Worm (Caenorhabditis elegans) whole organism, L2 larva: ENCODE measurements around the gene mtch-1.

ENCODE experiments used
- C34F6.9 ChIP-seq: fragments of 150-350 bp; optimal IDR thresholded peaks from 2 replicates; lab custom pipeline; 2014; ENCODE audit warnings: missing biosample characterization, missing genetic modification characterization
- F13H6.1 ChIP-seq: sonication (generic microtip); optimal IDR thresholded peaks from 2 replicates; lab custom pipeline; 2016; ENCODE audit warnings: missing genetic modification characterization, missing compliant biosample characterization
- R02D3.7 ChIP-seq: fragments of 150-350 bp; optimal IDR thresholded peaks from 2 replicates; lab custom pipeline; 2014; ENCODE audit warnings: missing biosample characterization, missing genetic modification characterization
- Y55F3AM.14 ChIP-seq: fragments of 200-800 bp; sonication (Bioruptor generic); optimal IDR thresholded peaks from 2 replicates; lab custom pipeline; 2018; ENCODE audit warnings: mild to moderate bottlenecking, missing genetic modification characterization, missing compliant biosample characterization
- ZK546.5 ChIP-seq: sonication (generic microtip); optimal IDR thresholded peaks from 2 replicates; lab custom pipeline; 2017; ENCODE audit warnings: missing biosample characterization, missing genetic modification characterization
- aly-2 ChIP-seq: fragments of 150-350 bp; optimal IDR thresholded peaks from 2 replicates; lab custom pipeline; 2014; ENCODE audit warnings: missing biosample characterization, missing genetic modification characterization
- ama-1 ChIP-seq: fragments of 150-350 bp; optimal IDR thresholded peaks from 2 replicates; lab custom pipeline; 2018; ENCODE audit warnings: inconsistent platforms
- blmp-1 ChIP-seq: sonication (generic microtip); optimal IDR thresholded peaks from 2 replicates; lab custom pipeline; 2017; ENCODE audit warnings: missing genetic modification characterization, mild to moderate bottlenecking, missing compliant biosample characterization, antibody characterized with exemption, moderate library complexity; ENCODE audit not compliant: insufficient read depth
- ceh-16 ChIP-seq: fragments of 150-350 bp; optimal IDR thresholded peaks from 2 replicates; lab custom pipeline; 2014; ENCODE audit warnings: missing biosample characterization, missing genetic modification characterization
- crh-2 ChIP-seq: sonication (generic microtip); optimal IDR thresholded peaks from 2 replicates; lab custom pipeline; 2017; ENCODE audit warnings: missing biosample characterization, missing genetic modification characterization
- egl-27 ChIP-seq: sonication (generic microtip); optimal IDR thresholded peaks from 3 replicates; lab custom pipeline; 2017; ENCODE audit warnings: missing biosample characterization, missing genetic modification reagents, missing genetic modification characterization
- elt-1 ChIP-seq: fragments of 150-350 bp; optimal IDR thresholded peaks from 2 replicates; lab custom pipeline; 2014; ENCODE audit warnings: missing biosample characterization, missing genetic modification characterization
- elt-3 ChIP-seq: sonication (generic microtip); optimal IDR thresholded peaks from 2 replicates; lab custom pipeline; 2017; ENCODE audit warnings: missing biosample characterization, missing genetic modification characterization
- fos-1 ChIP-seq: fragments of 150-350 bp; optimal IDR thresholded peaks from 2 replicates; lab custom pipeline; 2014; ENCODE audit warnings: missing biosample characterization, missing genetic modification characterization
- gmeb-1 ChIP-seq: fragments of 150-350 bp; optimal IDR thresholded peaks from 2 replicates; lab custom pipeline; 2014; ENCODE audit warnings: missing biosample characterization, missing genetic modification characterization
- lin-11 ChIP-seq: fragments of 150-350 bp; sonication (generic microtip); optimal IDR thresholded peaks from 2 replicates; lab custom pipeline; 2014; ENCODE audit warnings: missing biosample characterization, missing genetic modification characterization, inconsistent platforms, mixed read lengths
- lin-13 ChIP-seq: fragments of 150-350 bp; optimal IDR thresholded peaks from 2 replicates; lab custom pipeline; 2014; ENCODE audit warnings: missing biosample characterization, missing genetic modification reagents, missing genetic modification characterization
- lin-39 ChIP-seq: fragments of 150-350 bp; optimal IDR thresholded peaks from 2 replicates; lab custom pipeline; 2014; ENCODE audit warnings: missing biosample characterization, missing genetic modification reagents, missing genetic modification characterization
- lsy-2 ChIP-seq, 2 experiments: fragments of 150-350 bp in 1 of 2; sonication (generic microtip) in 1 of 2; optimal IDR thresholded peaks; 2 replicates each; lab custom pipeline; 2014 to 2017; ENCODE audit warnings: missing biosample characterization in 2 of 2, missing genetic modification characterization in 2 of 2
- mab-5 ChIP-seq: fragments of 150-350 bp; optimal IDR thresholded peaks from 2 replicates; lab custom pipeline; 2014; ENCODE audit warnings: missing biosample characterization, missing genetic modification characterization
- mdl-1 ChIP-seq, 2 experiments: fragments of 150-350 bp in 1 of 2; sonication (generic microtip) in 1 of 2; optimal IDR thresholded peaks; 2 replicates each; lab custom pipeline; 2017; ENCODE audit warnings: missing biosample characterization in 2 of 2, missing genetic modification characterization in 2 of 2
- nhr-10 ChIP-seq: sonication (generic microtip); optimal IDR thresholded peaks from 2 replicates; lab custom pipeline; 2017; ENCODE audit warnings: missing biosample characterization, missing genetic modification characterization
- nhr-11 ChIP-seq: fragments of 150-350 bp; optimal IDR thresholded peaks from 2 replicates; lab custom pipeline; 2014; ENCODE audit warnings: missing biosample characterization, missing genetic modification characterization
- nhr-12 ChIP-seq: fragments of 150-350 bp; optimal IDR thresholded peaks from 2 replicates; lab custom pipeline; 2014; ENCODE audit warnings: missing biosample characterization, missing genetic modification characterization
- nhr-129 ChIP-seq: fragments of 150-350 bp; optimal IDR thresholded peaks from 2 replicates; lab custom pipeline; 2014; ENCODE audit warnings: missing biosample characterization, missing genetic modification characterization
- nhr-21 ChIP-seq: fragments of 150-350 bp; optimal IDR thresholded peaks from 2 replicates; lab custom pipeline; 2014; ENCODE audit warnings: missing biosample characterization, missing genetic modification characterization
- nhr-23 ChIP-seq: fragments of 150-350 bp; optimal IDR thresholded peaks from 2 replicates; lab custom pipeline; 2014; ENCODE audit warnings: missing biosample characterization, missing genetic modification reagents, missing genetic modification characterization
- nhr-237 ChIP-seq: fragments of 150-350 bp; optimal IDR thresholded peaks from 2 replicates; lab custom pipeline; 2014; ENCODE audit warnings: missing biosample characterization, missing genetic modification characterization
- nhr-25 ChIP-seq: fragments of 150-350 bp; sonication (generic microtip); optimal IDR thresholded peaks from 3 replicates; lab custom pipeline; 2014; ENCODE audit warnings: missing biosample characterization, missing genetic modification characterization
- nhr-6 ChIP-seq: fragments of 150-350 bp; optimal IDR thresholded peaks from 2 replicates; lab custom pipeline; 2014; ENCODE audit warnings: missing biosample characterization, missing genetic modification characterization
- nhr-77 ChIP-seq: fragments of 150-350 bp; optimal IDR thresholded peaks from 2 replicates; lab custom pipeline; 2014; ENCODE audit warnings: missing biosample characterization, missing genetic modification characterization
- sem-4 ChIP-seq: fragments of 150-350 bp; optimal IDR thresholded peaks from 2 replicates; lab custom pipeline; 2014; ENCODE audit warnings: missing biosample characterization, missing genetic modification reagents, missing genetic modification characterization
- skn-1 ChIP-seq: sonication (generic microtip); optimal IDR thresholded peaks from 2 replicates; lab custom pipeline; 2017; ENCODE audit warnings: missing biosample characterization, missing genetic modification characterization
- sma-3 ChIP-seq: sonication (generic microtip); optimal IDR thresholded peaks from 2 replicates; lab custom pipeline; 2016; ENCODE audit warnings: missing genetic modification reagents, missing genetic modification characterization, missing compliant biosample characterization
- sma-9 ChIP-seq, 2 experiments: fragments of 150-350 bp in 1 of 2; sonication (generic microtip) in 1 of 2; optimal IDR thresholded peaks; 2 replicates each; lab custom pipeline; 2014 to 2016; ENCODE audit warnings: missing genetic modification characterization in 2 of 2, mild to moderate bottlenecking in 1 of 2, missing biosample characterization in 1 of 2, missing compliant biosample characterization in 1 of 2, missing genetic modification reagents in 1 of 2, moderate library complexity in 1 of 2
- snpc-4 ChIP-seq: fragments of 150-350 bp; optimal IDR thresholded peaks from 2 replicates; lab custom pipeline; 2014; ENCODE audit warnings: missing biosample characterization, missing genetic modification characterization
- unc-39 ChIP-seq: fragments of 150-350 bp; optimal IDR thresholded peaks from 2 replicates; lab custom pipeline; 2014; ENCODE audit warnings: missing biosample characterization, missing genetic modification characterization
- unc-55 ChIP-seq: fragments of 150-350 bp; sonication (generic microtip); optimal IDR thresholded peaks from 3 replicates; lab custom pipeline; 2014; ENCODE audit warnings: missing biosample characterization, missing genetic modification reagents, missing genetic modification characterization
- ztf-1 ChIP-seq: fragments of 200-800 bp; sonication (Bioruptor generic); conservative IDR thresholded peaks from 2 replicates; pipeline ENCODE4 v1.3.6; 2022; ENCODE audit warnings: missing genetic modification characterization, missing compliant biosample characterization
- ztf-11 ChIP-seq: sonication (generic microtip); optimal IDR thresholded peaks from 2 replicates; lab custom pipeline; 2017; ENCODE audit warnings: missing biosample characterization, missing genetic modification characterization
- ztf-4 ChIP-seq: fragments of 150-350 bp; optimal IDR thresholded peaks from 2 replicates; lab custom pipeline; 2014; ENCODE audit warnings: missing biosample characterization, missing genetic modification characterization

The mtch-1 gene

DNA sequence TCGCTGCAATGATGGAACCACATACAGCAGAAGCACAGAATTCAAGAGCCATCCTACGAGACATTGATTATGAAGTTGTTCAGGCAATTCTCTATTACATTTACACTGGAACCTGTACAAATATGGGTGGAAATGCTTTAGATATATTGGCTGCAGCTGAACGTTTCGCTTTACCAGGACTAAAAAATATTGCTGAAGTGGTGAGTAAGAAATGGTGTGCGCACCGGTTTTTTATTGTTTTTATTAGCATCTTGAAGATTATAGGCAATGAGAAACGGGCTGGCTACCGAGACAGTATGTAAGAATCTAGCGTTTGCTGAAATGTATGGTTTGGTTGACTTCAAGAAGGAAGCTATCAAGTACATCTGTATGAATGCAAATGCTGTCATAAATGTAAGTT is 22.1 kb upstream of the mtch-1 start:
- no peak for TF ChIP-seq ztf-11 (tag; lab: Kevin White, UChicago)
- no peak for TF ChIP-seq mab-5
- TF ChIP-seq, all 48 proteins: peak for 0

DNA sequence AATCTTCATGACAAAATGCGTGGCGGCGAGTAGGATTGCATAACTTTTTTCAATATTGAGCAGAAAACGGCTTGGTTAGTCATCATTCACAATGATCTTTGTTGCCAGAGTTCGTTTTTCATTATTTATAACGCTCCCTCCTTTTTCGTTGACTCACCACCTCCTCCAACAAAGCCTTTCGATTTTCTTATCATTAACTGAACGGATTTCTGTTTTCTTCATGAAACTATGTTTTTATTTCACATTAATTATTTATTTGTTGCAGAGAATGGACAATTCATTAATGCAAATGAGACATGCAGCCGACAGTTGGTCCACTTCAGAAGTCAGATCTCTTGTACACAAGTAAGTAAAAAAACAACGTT is 20.7 kb upstream of the mtch-1 start, which contains the start of gene bath-44:
bath-44 (plus strand) TSS at position 266 of the 365 bp plus-strand sequence.
- TF ChIP-seq sem-4: no peak
- no peak for TF ChIP-seq nhr-129 (tag; lab: Kevin White, UChicago)
- no peak for TF ChIP-seq snpc-4 (tag; lab: Kevin White, UChicago)
- TF ChIP-seq fos-1 (tag; lab: Kevin White, UChicago): no peak
- TF ChIP-seq ztf-4 (tag; lab: Kevin White, UChicago): no peak

DNA sequence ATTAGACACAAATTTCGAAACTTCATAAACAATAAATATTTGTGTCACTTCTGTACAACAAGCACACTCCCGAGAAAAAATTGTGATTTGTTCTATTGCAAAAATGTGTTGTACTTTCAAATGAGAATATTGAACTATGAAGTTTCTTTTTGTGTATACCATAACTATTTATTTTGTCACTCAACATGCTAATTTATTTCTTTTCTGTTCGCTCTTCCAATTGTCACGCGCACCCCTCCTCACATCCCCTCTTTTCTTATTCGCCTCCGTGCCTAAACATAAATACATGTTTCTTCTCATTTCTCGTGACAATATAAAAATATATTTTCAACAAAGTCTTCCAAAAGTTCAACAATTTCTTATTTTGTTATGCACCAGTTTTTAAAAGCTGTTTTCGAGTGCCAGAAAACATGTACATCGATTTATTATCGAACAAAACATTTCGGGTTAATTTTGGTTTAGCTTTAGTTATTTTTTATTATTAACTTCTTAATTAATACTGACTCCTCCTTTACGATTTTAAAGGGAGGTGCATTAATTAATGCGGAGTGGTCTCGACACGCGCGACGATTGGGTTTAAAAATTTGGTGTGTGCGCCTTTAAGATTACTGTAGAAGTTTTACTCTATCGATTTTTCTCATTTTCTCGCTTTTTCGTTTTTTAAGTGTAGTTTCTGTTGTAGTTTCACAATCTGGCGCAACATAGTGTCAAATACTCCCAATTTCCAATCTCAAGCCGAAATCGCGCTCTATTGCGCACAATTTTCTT is 20.1 kb upstream of the mtch-1 start:
- TF ChIP-seq nhr-12 (tag; lab: Kevin White, UChicago) (no peak), lsy-2 (tag; optimal IDR thresholded peaks at IDR 0.05; lab: Kevin White, UChicago) (peak in 1 of 2 experiments; percentile 27), egl-27 (tag; lab: Kevin White, UChicago) (no peak), ztf-1 (no peak), ztf-11 (tag; lab: Kevin White, UChicago) (no peak), nhr-25 (tag; lab: Kevin White, UChicago) (peak; percentile 15), mdl-1 (tag; optimal IDR thresholded peaks at IDR 0.05; lab: Kevin White, UChicago) (no peak), sem-4 (peak; percentile 17), nhr-21 (tag; lab: Kevin White, UChicago) (no peak), C34F6.9 (tag; lab: Kevin White, UChicago) (peak; percentile 27), gmeb-1 (tag; lab: Kevin White, UChicago) (no peak)

DNA sequence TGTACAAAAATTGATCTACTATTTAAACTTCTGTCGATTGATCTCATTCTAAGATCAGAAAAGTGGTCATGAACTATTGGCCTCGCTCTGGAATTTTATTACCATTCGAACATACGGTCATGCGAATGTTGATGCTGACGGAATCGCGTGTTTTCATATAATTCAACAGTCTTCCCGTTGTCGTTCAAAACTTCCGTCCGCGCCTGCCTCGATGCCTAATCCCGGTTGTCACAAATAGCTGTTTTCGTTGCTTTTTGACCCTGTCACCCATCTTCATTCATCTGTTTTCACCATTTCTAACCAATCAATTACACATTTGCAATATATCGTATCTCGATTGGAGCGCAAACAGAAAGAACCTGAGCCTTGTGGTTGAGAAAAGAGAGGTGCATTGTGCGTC is 19.4 kb upstream of the mtch-1 start:
- no peak for TF ChIP-seq elt-3 (tag; lab: Kevin White, UChicago)
- TF ChIP-seq nhr-25 (tag; lab: Kevin White, UChicago): peak; percentile 35
- no peak for TF ChIP-seq nhr-12 (tag; lab: Kevin White, UChicago)

DNA sequence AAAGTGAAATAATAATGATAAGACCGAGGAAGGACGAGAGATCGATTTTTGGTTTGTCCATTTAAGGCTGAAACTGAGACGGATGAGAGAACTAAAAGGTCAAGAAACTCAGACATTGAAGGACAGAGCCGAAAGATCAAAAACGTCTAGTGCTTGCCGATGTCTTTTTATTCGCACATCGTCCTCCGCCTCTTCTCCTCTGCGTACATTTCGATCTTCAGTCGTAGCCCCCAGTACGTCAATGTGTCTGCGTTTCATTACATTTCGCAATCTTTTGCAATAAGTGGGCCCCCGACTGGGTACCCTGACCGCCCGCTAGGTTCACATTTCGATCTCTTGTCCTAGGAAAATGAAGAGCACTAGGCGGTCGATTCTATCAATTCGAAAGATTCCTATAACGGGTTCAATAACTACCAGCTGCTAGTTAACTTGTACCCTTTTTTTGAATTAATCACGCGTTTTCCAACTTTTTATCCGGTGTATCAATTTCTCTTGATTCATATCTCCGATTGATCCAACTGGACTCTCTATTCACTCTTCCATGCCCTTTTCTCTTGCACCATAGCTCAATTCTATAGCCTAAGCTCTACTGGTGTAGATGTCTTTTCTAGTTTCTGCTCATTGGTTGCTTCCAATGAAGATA is 18.2 kb upstream of the mtch-1 start:
- TF ChIP-seq lin-39 (no peak), blmp-1 (peak; percentile 60), aly-2 (tag; lab: Kevin White, UChicago) (no peak), nhr-12 (tag; lab: Kevin White, UChicago) (no peak), sma-9 (GFP tag; optimal IDR thresholded peaks at IDR 0.05; lab: Kevin White, UChicago) (peak; percentile 89), sma-9 (tag; optimal IDR thresholded peaks at IDR 0.05; lab: Kevin White, UChicago) (no peak), Y55F3AM.14 (GFP tag; lab: Kevin White, UChicago) (no peak), nhr-25 (tag; lab: Kevin White, UChicago) (peak; percentile 76), elt-1 (tag; lab: Kevin White, UChicago) (no peak), ZK546.5 (tag; lab: Kevin White, UChicago) (no peak), sma-3 (GFP tag; lab: Kevin White, UChicago) (peak; percentile 42), lsy-2 (tag; optimal IDR thresholded peaks at IDR 0.05; lab: Kevin White, UChicago) (peak in 1 of 2 experiments; percentile 54), lin-13 (GFP tag; lab: Kevin White, UChicago) (no peak), nhr-6 (no peak), unc-55 (no peak), sem-4 (peak; percentile 34), ama-1 (lab: Kevin White, UChicago) (no peak), C34F6.9 (tag; lab: Kevin White, UChicago) (peak; percentile 56), egl-27 (tag; lab: Kevin White, UChicago) (no peak), nhr-237 (no peak), F13H6.1 (tag; lab: Kevin White, UChicago) (peak; percentile 54), nhr-21 (tag; lab: Kevin White, UChicago) (no peak), unc-39 (tag; lab: Kevin White, UChicago) (no peak), lin-11 (tag; lab: Kevin White, UChicago) (no peak), nhr-23 (tag; lab: Kevin White, UChicago) (no peak), nhr-11 (tag; lab: Kevin White, UChicago) (no peak), snpc-4 (tag; lab: Kevin White, UChicago) (no peak), crh-2 (tag; lab: Kevin White, UChicago) (peak; percentile 63), ceh-16 (tag; lab: Kevin White, UChicago) (no peak), R02D3.7 (no peak), elt-3 (tag; lab: Kevin White, UChicago) (no peak), mdl-1 (tag; optimal IDR thresholded peaks at IDR 0.05; lab: Kevin White, UChicago) (no peak), ztf-1 (no peak), gmeb-1 (tag; lab: Kevin White, UChicago) (peak; percentile 20), nhr-10 (tag; lab: Kevin White, UChicago) (no peak), nhr-77 (tag; lab: Kevin White, UChicago) (no peak), skn-1 (tag; lab: Kevin White, UChicago) (no peak)
